Fruit fly (Drosophila melanogaster): ENCODE data around the gene mib1.
A peak's percentile ranks its signal among the peaks of the same experiment; 100 is the strongest.

- no peak for TF ChIP-seq CG34367 (tag; optimal IDR thresholded peaks at IDR 0.05)
- TF ChIP-seq CG17806 (tag; optimal IDR thresholded peaks at IDR 0.05): no peak
- no peak for TF ChIP-seq Pif1B (GFP tag; optimal IDR thresholded peaks at IDR 0.05)
- TF ChIP-seq CG12605 (GFP tag; IDR thresholded peaks at IDR 0.05): no peak
- peak; percentile 93 for TF ChIP-seq EcR (GFP tag; optimal IDR thresholded peaks at IDR 0.05)
These were observed 35.5 kb upstream of the mib1 start for dm6 chr3L:16047105-16047504.

Data from whole organism, pupa.